Fruit fly (Drosophila melanogaster): ENCODE measurements around the gene Act5C.
A peak's percentile ranks its signal among the peaks of the same experiment; 100 is the strongest.

Act5C gene

dm6 chrX:5905086-5905400, 4.4 kb downstream of the Act5C start:
- TF ChIP-seq Hr39 (optimal IDR thresholded peaks at IDR 0.05) (peak; percentile 89), exex (tag; optimal IDR thresholded peaks at IDR 0.05) (no peak), Drgx (GFP tag; IDR thresholded peaks at IDR 0.05) (peak; percentile 51), CG4424 (GFP tag; optimal IDR thresholded peaks at IDR 0.05) (peak; percentile 9), ewg (GFP tag; optimal IDR thresholded peaks at IDR 0.05) (peak; percentile 2), odd (GFP tag; optimal IDR thresholded peaks at IDR 0.05) (no peak), CG7745 (tag; optimal IDR thresholded peaks at IDR 0.05) (no peak), Dbx (GFP tag; IDR thresholded peaks at IDR 0.05) (no peak), CG8478 (optimal IDR thresholded peaks at IDR 0.05) (no peak), CG18262 (tag; optimal IDR thresholded peaks at IDR 0.05) (peak; percentile 34), Antp (GFP tag; optimal IDR thresholded peaks at IDR 0.05) (no peak), ATbp (GFP tag; optimal IDR thresholded peaks at IDR 0.05) (no peak), CG6254 (GFP tag; optimal IDR thresholded peaks at IDR 0.05) (peak; percentile 10), CG11093 (GFP tag; IDR thresholded peaks at IDR 0.05) (no peak), Ada2b (GFP tag; IDR thresholded peaks at IDR 0.05) (no peak), sd (tag; optimal IDR thresholded peaks at IDR 0.05) (no peak), CG15269 (tag; optimal IDR thresholded peaks at IDR 0.05) (no peak), pros (GFP tag; optimal IDR thresholded peaks at IDR 0.05) (no peak), CG10462 (GFP tag; optimal IDR thresholded peaks at IDR 0.05) (no peak), B-H1 (GFP tag; IDR thresholded peaks at IDR 0.05) (no peak), CG11695 (GFP tag; IDR thresholded peaks at IDR 0.05) (no peak), Blimp-1 (GFP tag; optimal IDR thresholded peaks at IDR 0.05) (peak; percentile 3), Rfx (GFP tag; IDR thresholded peaks at IDR 0.05) (no peak), CG8388 (GFP tag; optimal IDR thresholded peaks at IDR 0.05) (no peak), CG2712 (tag; optimal IDR thresholded peaks at IDR 0.05) (peak; percentile 21), CG1832 (GFP tag; optimal IDR thresholded peaks at IDR 0.05) (peak; percentile 30), CG5953 (GFP tag; IDR thresholded peaks at IDR 0.05) (0 out of 2 replicates have a peak, but pooled peaks have one; percentile 13), prd (optimal IDR thresholded peaks at IDR 0.05) (no peak), prd (GFP tag; IDR thresholded peaks at IDR 0.05) (0 out of 3 replicates have a peak, but pooled peaks have one; percentile 17), bsh (GFP tag; optimal IDR thresholded peaks at IDR 0.05) (peak in 1 of 2 experiments; percentile 31)

- TF ChIP-seq h (optimal IDR thresholded peaks at IDR 0.05) (no peak), Oaz (GFP tag; IDR thresholded peaks at IDR 0.05) (no peak), sens (GFP tag) (no peak), odd (GFP tag; optimal IDR thresholded peaks at IDR 0.05) (no peak), CG1603 (tag; optimal IDR thresholded peaks at IDR 0.05) (no peak), bab2 (GFP tag; optimal IDR thresholded peaks at IDR 0.05) (no peak), CkIIα-i1 (GFP tag; IDR thresholded peaks at IDR 0.05) (no peak), CG31224 (GFP tag; IDR thresholded peaks at IDR 0.05) (no peak), CG31365 (tag; optimal IDR thresholded peaks at IDR 0.05) (no peak), CG42726 (GFP tag; IDR thresholded peaks at IDR 0.05; ENCODE audit: partially characterized antibody) (no peak), aop (GFP tag; IDR thresholded peaks at IDR 0.05) (no peak), CG14860 (GFP tag; IDR thresholded peaks at IDR 0.05; ENCODE audit: partially characterized antibody) (no peak), Bgb (GFP tag; IDR thresholded peaks at IDR 0.05; ENCODE audit: partially characterized antibody) (no peak), eve (GFP tag; optimal IDR thresholded peaks at IDR 0.05) (no peak), slp2 (GFP tag; optimal IDR thresholded peaks at IDR 0.05) (no peak)
Measured at dm6 chrX:5905446-5905845, 4.8 kb downstream of the Act5C start, which contains the start of gene CG4020. TSS of gene CG4020 (plus strand) at chrX:5905746.

Data from whole organism, embryonic.